Worm (Caenorhabditis elegans) whole organism, late embryonic: ENCODE data around the gene fbxc-47.

Experiments used
- ceh-24 ChIP-seq: sonication (generic microtip); optimal IDR thresholded peaks from 2 replicates; lab custom pipeline; 2016; ENCODE audit warnings: mild to moderate bottlenecking, missing genetic modification characterization, missing compliant biosample characterization
- ceh-31 ChIP-seq: sonication (generic microtip); optimal IDR thresholded peaks from 2 replicates; lab custom pipeline; 2016; ENCODE audit warnings: missing genetic modification characterization, missing compliant biosample characterization
- ceh-6 ChIP-seq: fragments of 200-800 bp; sonication (Bioruptor generic); optimal IDR thresholded peaks from 2 replicates; lab custom pipeline; 2018; ENCODE audit warnings: mild to moderate bottlenecking, missing genetic modification characterization, missing compliant biosample characterization
- fkh-10 ChIP-seq: fragments of 150-350 bp; optimal IDR thresholded peaks from 2 replicates; lab custom pipeline; 2014; ENCODE audit warnings: missing biosample characterization, missing genetic modification reagents, missing genetic modification characterization
- nhr-11 ChIP-seq: fragments of 150-350 bp; optimal IDR thresholded peaks from 2 replicates; lab custom pipeline; 2014; ENCODE audit warnings: missing biosample characterization, missing genetic modification characterization
- odd-2 ChIP-seq: sonication (generic microtip); optimal IDR thresholded peaks from 2 replicates; lab custom pipeline; 2017; ENCODE audit warnings: antibody characterized with exemption, mild to moderate bottlenecking, missing genetic modification characterization, missing compliant biosample characterization
- pax-1 ChIP-seq: fragments of 150-350 bp; optimal IDR thresholded peaks from 2 replicates; lab custom pipeline; 2014; ENCODE audit warnings: missing biosample characterization, missing genetic modification characterization
- sdc-2 ChIP-seq: sonication (generic microtip); optimal IDR thresholded peaks from 2 replicates; lab custom pipeline; 2016; ENCODE audit warnings: missing genotype, missing genetic modification characterization, missing compliant biosample characterization
- tbx-7 ChIP-seq: sonication (generic microtip); optimal IDR thresholded peaks from 2 replicates; lab custom pipeline; 2016; ENCODE audit warnings: missing genotype, missing genetic modification characterization, missing compliant biosample characterization

ce11 chrIV:3805219-3805618 is at the start of gene fbxc-47:
- TF ChIP-seq sdc-2 (tag; lab: Kevin White, UChicago), result no peak
- TF ChIP-seq fkh-10 (GFP tag; lab: Kevin White, UChicago), result no peak
- TF ChIP-seq odd-2, result no peak
- no peak for TF ChIP-seq ceh-31 (tag; lab: Kevin White, UChicago)
- no peak for TF ChIP-seq pax-1 (tag; lab: Kevin White, UChicago)
- TF ChIP-seq ceh-24 (tag; lab: Kevin White, UChicago), result no peak
- TF ChIP-seq nhr-11 (tag; lab: Kevin White, UChicago), result no peak
- TF ChIP-seq ceh-6 (GFP tag; lab: Kevin White, UChicago), result no peak
- TF ChIP-seq tbx-7 (tag; lab: Kevin White, UChicago), result no peak
